Worm (Caenorhabditis elegans) whole organism, L4/young adult: ENCODE measurements around the gene argk-1.

Experiments
- W03F9.2 ChIP-seq: fragments of 150-350 bp; optimal IDR thresholded peaks from 2 replicates; lab custom pipeline; 2014; ENCODE audit warnings: missing biosample characterization, missing genetic modification characterization
- dao-5 ChIP-seq: sonication (generic microtip); optimal IDR thresholded peaks from 2 replicates; lab custom pipeline; 2016; ENCODE audit warnings: missing genotype, missing genetic modification characterization, moderate library complexity, missing compliant biosample characterization
- him-1 ChIP-seq: sonication (generic microtip); optimal IDR thresholded peaks from 2 replicates; lab custom pipeline; 2016; ENCODE audit warnings: missing genotype, missing genetic modification reagents, missing genetic modification characterization, missing compliant biosample characterization

- no peak for TF ChIP-seq him-1
- TF ChIP-seq W03F9.2 (tag; lab: Kevin White, UChicago), result no peak
- TF ChIP-seq dao-5 (tag; lab: Kevin White, UChicago), result no peak
Measured at ce11 chrV:16080039-16080438, 23.7 kb upstream of the argk-1 start.
